Worm (Caenorhabditis elegans) whole organism, L3 larva: ENCODE data around the gene eif-3.G.

Experiments used
- elt-3 ChIP-seq, 3 experiments: fragments of 150-350 bp in 1 of 3; sonication (generic microtip) in 2 of 3; optimal IDR thresholded peaks; 2 replicates in 2 of 3; 4 replicates in 1 of 3; lab custom pipeline; 2014 to 2017; ENCODE audit warnings: missing biosample characterization in 3 of 3, missing genetic modification characterization in 3 of 3
- fos-1 ChIP-seq: fragments of 150-350 bp; optimal IDR thresholded peaks from 2 replicates; lab custom pipeline; 2014; ENCODE audit warnings: missing biosample characterization, missing genetic modification characterization
- pha-4 ChIP-seq: fragments of 150-350 bp; optimal IDR thresholded peaks from 2 replicates; lab custom pipeline; 2014; ENCODE audit warnings: missing biosample characterization, missing genetic modification reagents, missing genetic modification characterization
- tbx-2 ChIP-seq: sonication (generic microtip); optimal IDR thresholded peaks from 2 replicates; lab custom pipeline; 2016; ENCODE audit warnings: mild to moderate bottlenecking, missing genetic modification characterization, missing compliant biosample characterization
- unc-62 ChIP-seq: fragments of 150-350 bp; sonication (generic microtip); optimal IDR thresholded peaks from 4 replicates; lab custom pipeline; 2014; ENCODE audit warnings: missing biosample characterization, missing genetic modification reagents, missing genetic modification characterization

DNA sequence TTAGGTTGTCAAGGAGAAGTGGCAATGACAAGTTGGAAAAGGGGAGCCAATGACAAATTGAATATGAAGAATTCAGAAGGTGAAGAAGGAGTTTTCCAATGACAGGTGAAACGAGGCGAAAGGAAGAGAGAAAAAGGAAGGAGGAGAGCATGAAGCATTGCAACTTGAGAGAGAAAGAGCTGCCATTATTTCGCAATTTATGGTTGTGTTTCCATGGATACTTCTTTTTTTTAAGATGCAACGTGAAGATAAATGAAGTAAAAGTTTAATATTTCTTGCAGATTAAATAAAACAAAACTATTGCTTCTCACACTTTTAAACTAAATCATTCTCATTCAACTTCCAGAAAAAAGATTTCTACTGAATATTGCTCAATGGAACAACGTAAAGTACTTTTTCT is 48.4 kb upstream of the eif-3.G start, which contains the start of gene F49E12.8:
- no peak for TF ChIP-seq elt-3 (tag; optimal IDR thresholded peaks at IDR 0.05; lab: Kevin White, UChicago)
- TF ChIP-seq unc-62 (GFP tag; lab: Kevin White, UChicago) = no peak
- TF ChIP-seq pha-4 (tag; lab: Kevin White, UChicago) = no peak
- no peak for TF ChIP-seq tbx-2
- TF ChIP-seq fos-1 (tag; lab: Kevin White, UChicago) = no peak
